Worm (Caenorhabditis elegans) whole organism, early embryonic: Measurements from ENCODE around the gene C05E11.6.

Experiments
- aly-1 ChIP-seq: sonication (generic microtip); optimal IDR thresholded peaks from 2 replicates; lab custom pipeline; 2016; ENCODE audit warnings: missing genetic modification characterization, missing compliant biosample characterization
- ama-1 ChIP-seq: fragments of 150-350 bp; optimal IDR thresholded peaks from 2 replicates; lab custom pipeline; 2014
- ceh-13 ChIP-seq: fragments of 200-800 bp; sonication (Bioruptor generic); optimal IDR thresholded peaks from 2 replicates; lab custom pipeline; 2018; ENCODE audit warnings: mild to moderate bottlenecking, missing genetic modification characterization, missing compliant biosample characterization
- flt-1 ChIP-seq: fragments of 200-800 bp; sonication (Bioruptor generic); IDR thresholded peaks from 2 replicates; pipeline ENCODE4 v1.3.6; 2022; ENCODE audit warnings: missing genetic modification characterization, missing compliant biosample characterization
- hmbx-1 ChIP-seq: sonication (generic microtip); optimal IDR thresholded peaks from 2 replicates; lab custom pipeline; 2016; ENCODE audit warnings: mild to moderate bottlenecking, missing genetic modification characterization, missing compliant biosample characterization
- scrt-1 ChIP-seq: fragments of 200-800 bp; sonication (Bioruptor generic); IDR thresholded peaks from 2 replicates; pipeline ENCODE4 v1.3.6; 2022; ENCODE audit warnings: missing genetic modification characterization, missing compliant biosample characterization

ce11 chrX:4524844-4525243 is 37.1 kb upstream of the C05E11.6 start:
- TF ChIP-seq ceh-13 (no peak), flt-1 (GFP tag; lab: Robert Waterston, UW) (no peak), ama-1 (lab: Kevin White, UChicago) (no peak), scrt-1 (GFP tag; lab: Robert Waterston, UW) (no peak), aly-1 (no peak), hmbx-1 (tag; lab: Kevin White, UChicago) (no peak)
